Fruit fly (Drosophila melanogaster): ENCODE data around the gene alpha-Est4.

Gene alpha-Est4

dm6 chr3R:7519356-7519755 is 19.1 kb downstream of the alpha-Est4 start, which contains the start of gene Ubc84D:
Ubc84D (minus strand) TSS chr3R:7519456.
- no peak for TF ChIP-seq Crg-1 (GFP tag; optimal IDR thresholded peaks at IDR 0.05)
- TF ChIP-seq Hr96 (GFP tag; optimal IDR thresholded peaks at IDR 0.05): no peak
- TF ChIP-seq ovo (GFP tag; optimal IDR thresholded peaks at IDR 0.05): no peak
- no peak for TF ChIP-seq kay (GFP tag; ENCODE audit: borderline replicate concordance)
- no peak for TF ChIP-seq CG1620 (GFP tag; optimal IDR thresholded peaks at IDR 0.05)
- no peak for TF ChIP-seq CG33017 (tag; optimal IDR thresholded peaks at IDR 0.05)
- TF ChIP-seq CG7101 (tag; optimal IDR thresholded peaks at IDR 0.05): no peak
- TF ChIP-seq pad (GFP tag; optimal IDR thresholded peaks at IDR 0.05): no peak
- TF ChIP-seq toe (GFP tag; optimal IDR thresholded peaks at IDR 0.05): no peak
- no peak for TF ChIP-seq tj (GFP tag; optimal IDR thresholded peaks at IDR 0.05)
- TF ChIP-seq Clk (GFP tag; optimal IDR thresholded peaks at IDR 0.05): no peak
- TF ChIP-seq CG7045 (GFP tag; optimal IDR thresholded peaks at IDR 0.05): no peak
- no peak for TF ChIP-seq CG11617 (GFP tag; optimal IDR thresholded peaks at IDR 0.05)
- TF ChIP-seq Mnt (GFP tag; optimal IDR thresholded peaks at IDR 0.05): no peak
- no peak for TF ChIP-seq cnc (optimal IDR thresholded peaks at IDR 0.05)
- TF ChIP-seq cic (GFP tag; optimal IDR thresholded peaks at IDR 0.05): no peak
- TF ChIP-seq CG14711 (tag; optimal IDR thresholded peaks at IDR 0.05): no peak

- TF ChIP-seq Mnt (GFP tag; optimal IDR thresholded peaks at IDR 0.05) (peak; percentile 59), tj (GFP tag; optimal IDR thresholded peaks at IDR 0.05) (peak; percentile 3), CG33017 (tag; optimal IDR thresholded peaks at IDR 0.05) (peak; percentile 51), Crg-1 (GFP tag; optimal IDR thresholded peaks at IDR 0.05) (no peak), cic (GFP tag; optimal IDR thresholded peaks at IDR 0.05) (peak; percentile 55), ovo (GFP tag; optimal IDR thresholded peaks at IDR 0.05) (peak; percentile 88), Hr96 (GFP tag; optimal IDR thresholded peaks at IDR 0.05) (peak; percentile 2), CG12768 (GFP tag; optimal IDR thresholded peaks at IDR 0.05) (peak; percentile 47), CG7101 (tag; optimal IDR thresholded peaks at IDR 0.05) (peak; percentile 28), pad (GFP tag; optimal IDR thresholded peaks at IDR 0.05) (peak; percentile 14), CG7045 (GFP tag; optimal IDR thresholded peaks at IDR 0.05) (peak; percentile 38), CG5204 (GFP tag; optimal IDR thresholded peaks at IDR 0.05) (peak; percentile 38), CG1620 (GFP tag; optimal IDR thresholded peaks at IDR 0.05) (no peak), CG14711 (tag; optimal IDR thresholded peaks at IDR 0.05) (peak; percentile 29), toe (GFP tag; optimal IDR thresholded peaks at IDR 0.05) (peak; percentile 31), CG11617 (GFP tag; optimal IDR thresholded peaks at IDR 0.05) (no peak), kay (GFP tag; ENCODE audit: borderline replicate concordance) (peak; percentile 2), cnc (optimal IDR thresholded peaks at IDR 0.05) (no peak), bab1 (GFP tag; optimal IDR thresholded peaks at IDR 0.05) (no peak), Clk (GFP tag; optimal IDR thresholded peaks at IDR 0.05) (peak; percentile 10)
These were observed 22.8 kb downstream of the alpha-Est4 start, which contains the start of gene alpha-Est8 for dm6 chr3R:7515599-7516069. alpha-Est8 (minus strand) TSS chr3R:7515670.

- TF ChIP-seq CG14711 (tag; optimal IDR thresholded peaks at IDR 0.05) (no peak), kay (GFP tag; ENCODE audit: borderline replicate concordance) (peak; percentile 64)
These were observed 24.1 kb downstream of the alpha-Est4 start for dm6 chr3R:7514232-7514863.

dm6 chr3R:7508198-7508837 is 30.1 kb downstream of the alpha-Est4 start:
- no peak for TF ChIP-seq CG7045 (GFP tag; optimal IDR thresholded peaks at IDR 0.05)
- peak; percentile 1 for TF ChIP-seq tj (GFP tag; optimal IDR thresholded peaks at IDR 0.05)
- no peak for TF ChIP-seq CG12768 (GFP tag; optimal IDR thresholded peaks at IDR 0.05)
- no peak for TF ChIP-seq CG1620 (GFP tag; optimal IDR thresholded peaks at IDR 0.05)
- no peak for TF ChIP-seq toe (GFP tag; optimal IDR thresholded peaks at IDR 0.05)
- TF ChIP-seq bab1 (GFP tag; optimal IDR thresholded peaks at IDR 0.05): peak; percentile 5
- no peak for TF ChIP-seq Hr96 (GFP tag; optimal IDR thresholded peaks at IDR 0.05)
- no peak for TF ChIP-seq CG11617 (GFP tag; optimal IDR thresholded peaks at IDR 0.05)
- no peak for TF ChIP-seq CG14711 (tag; optimal IDR thresholded peaks at IDR 0.05)
- TF ChIP-seq ovo (GFP tag; optimal IDR thresholded peaks at IDR 0.05): no peak
- TF ChIP-seq cic (GFP tag; optimal IDR thresholded peaks at IDR 0.05): peak; percentile 18
- no peak for TF ChIP-seq CG33017 (tag; optimal IDR thresholded peaks at IDR 0.05)
- no peak for TF ChIP-seq Clk (GFP tag; optimal IDR thresholded peaks at IDR 0.05)
- no peak for TF ChIP-seq CG5204 (GFP tag; optimal IDR thresholded peaks at IDR 0.05)
- TF ChIP-seq pad (GFP tag; optimal IDR thresholded peaks at IDR 0.05): no peak
- no peak for TF ChIP-seq Crg-1 (GFP tag; optimal IDR thresholded peaks at IDR 0.05)
- TF ChIP-seq Mnt (GFP tag; optimal IDR thresholded peaks at IDR 0.05): no peak
- peak; percentile 86 for TF ChIP-seq kay (GFP tag; ENCODE audit: borderline replicate concordance)
- TF ChIP-seq cnc (optimal IDR thresholded peaks at IDR 0.05): no peak
- no peak for TF ChIP-seq CG7101 (tag; optimal IDR thresholded peaks at IDR 0.05)

- TF ChIP-seq CG7045 (GFP tag; optimal IDR thresholded peaks at IDR 0.05) (peak; percentile 43), ovo (GFP tag; optimal IDR thresholded peaks at IDR 0.05) (no peak), cnc (optimal IDR thresholded peaks at IDR 0.05) (no peak), CG5204 (GFP tag; optimal IDR thresholded peaks at IDR 0.05) (peak; percentile 53), kay (GFP tag; ENCODE audit: borderline replicate concordance) (peak; percentile 74), toe (GFP tag; optimal IDR thresholded peaks at IDR 0.05) (no peak), Hr96 (GFP tag; optimal IDR thresholded peaks at IDR 0.05) (no peak), pad (GFP tag; optimal IDR thresholded peaks at IDR 0.05) (peak; percentile 19), CG7101 (tag; optimal IDR thresholded peaks at IDR 0.05) (peak; percentile 2), CG14711 (tag; optimal IDR thresholded peaks at IDR 0.05) (peak; percentile 67)
These were observed 32.0 kb downstream of the alpha-Est4 start for dm6 chr3R:7506314-7506988.

Measured in whole organism, adult.